Worm (Caenorhabditis elegans) whole organism, dauer: ENCODE results near the gene clec-167.

Experiments
- unc-62 ChIP-seq: sonication (generic microtip); optimal IDR thresholded peaks from 2 replicates; lab custom pipeline; 2017; ENCODE audit warnings: missing biosample characterization, missing genetic modification reagents, missing genetic modification characterization

The clec-167 gene

DNA sequence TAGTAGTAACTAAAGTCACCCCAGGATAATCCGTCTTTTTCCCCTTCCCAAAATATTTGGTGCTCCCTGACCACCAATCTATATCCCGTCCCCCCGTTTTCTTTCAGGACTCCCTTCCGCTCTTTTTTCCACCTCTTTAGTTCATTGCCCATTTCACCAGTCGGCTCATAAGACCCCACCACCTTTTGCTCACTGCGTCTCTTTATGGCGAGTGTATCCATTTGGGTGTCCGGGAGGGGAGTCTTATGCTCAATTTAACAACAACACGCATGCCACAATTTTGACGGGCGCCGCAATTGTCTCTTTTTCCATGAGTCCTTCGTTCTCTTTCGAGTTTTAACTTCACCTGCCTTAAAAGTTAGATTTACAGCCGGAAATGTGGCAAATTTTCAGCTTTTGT, 42.3 kb downstream of the clec-167 start:
- no peak for TF ChIP-seq unc-62 (GFP tag; lab: Kevin White, UChicago)

DNA sequence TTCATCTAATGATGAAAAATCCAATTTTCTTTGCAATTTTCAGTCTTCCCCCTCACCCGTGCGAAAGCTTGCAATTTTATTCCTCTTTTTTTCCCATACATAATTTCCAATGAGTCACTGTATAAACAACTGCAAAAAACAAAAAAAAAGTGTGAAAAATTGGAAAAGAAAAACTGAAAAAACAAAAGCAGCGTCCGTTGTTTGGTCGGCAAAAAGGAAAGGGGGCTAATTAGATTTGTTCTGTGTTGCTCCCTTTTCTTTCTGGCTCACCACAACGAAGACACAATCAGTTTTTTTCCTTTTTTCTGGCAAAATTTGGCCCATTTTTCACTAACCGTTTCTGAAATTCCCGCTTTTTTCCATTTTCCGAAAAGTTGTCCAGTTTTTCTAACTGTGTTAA, 43.2 kb downstream of the clec-167 start:
- TF ChIP-seq unc-62 (GFP tag; lab: Kevin White, UChicago), result no peak

- no peak for TF ChIP-seq unc-62 (GFP tag; lab: Kevin White, UChicago)
Measured at ce11 chrIV:1211902-1212301, 43.6 kb downstream of the clec-167 start.

DNA sequence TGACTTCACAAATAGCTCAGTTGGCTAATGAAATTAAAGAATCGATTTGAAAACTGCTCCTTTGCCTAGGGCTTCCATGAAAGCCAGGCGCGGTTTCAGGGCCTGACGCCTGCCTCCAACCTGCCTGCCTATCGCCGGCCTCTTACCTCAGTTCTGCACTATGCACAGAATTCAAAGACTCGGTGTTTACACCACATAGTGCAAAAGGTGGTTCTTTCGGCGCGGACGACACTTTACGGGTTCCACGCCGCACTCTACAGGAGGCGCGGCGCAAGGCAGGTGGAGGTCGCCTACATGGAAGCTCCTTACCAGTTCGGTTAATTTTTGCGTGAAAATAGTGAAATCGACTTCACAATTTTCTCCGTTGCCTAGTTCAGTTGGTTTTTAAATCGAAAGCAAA, 45.7 kb downstream of the clec-167 start:
- TF ChIP-seq unc-62 (GFP tag; lab: Kevin White, UChicago), result no peak

- TF ChIP-seq unc-62 (GFP tag; lab: Kevin White, UChicago), result no peak
Measured at ce11 chrIV:1209320-1209719, 46.2 kb downstream of the clec-167 start.

DNA sequence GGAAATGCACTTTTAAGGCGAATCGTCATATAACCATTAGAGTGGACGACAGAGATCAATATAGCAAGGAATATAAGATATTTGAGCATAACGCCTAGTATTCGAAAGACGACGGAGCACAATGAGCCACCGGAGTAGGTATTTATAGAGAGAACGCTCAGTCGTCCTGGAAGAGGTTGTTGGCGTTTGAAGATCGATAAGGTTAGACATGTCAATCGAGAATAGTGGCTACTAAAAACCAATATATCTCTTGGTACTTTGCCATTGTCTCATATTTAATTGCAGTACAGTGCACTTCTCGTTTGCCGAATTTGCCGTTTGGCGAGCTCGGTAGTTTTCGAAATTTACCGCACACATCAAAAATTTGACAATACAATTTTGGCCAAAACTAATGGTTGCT, 47.6 kb downstream of the clec-167 start, which contains the start of gene dsl-1:
TSS of gene dsl-1 (minus strand) at position 101 of the 400 bp plus-strand sequence.
- no peak for TF ChIP-seq unc-62 (GFP tag; lab: Kevin White, UChicago)

DNA sequence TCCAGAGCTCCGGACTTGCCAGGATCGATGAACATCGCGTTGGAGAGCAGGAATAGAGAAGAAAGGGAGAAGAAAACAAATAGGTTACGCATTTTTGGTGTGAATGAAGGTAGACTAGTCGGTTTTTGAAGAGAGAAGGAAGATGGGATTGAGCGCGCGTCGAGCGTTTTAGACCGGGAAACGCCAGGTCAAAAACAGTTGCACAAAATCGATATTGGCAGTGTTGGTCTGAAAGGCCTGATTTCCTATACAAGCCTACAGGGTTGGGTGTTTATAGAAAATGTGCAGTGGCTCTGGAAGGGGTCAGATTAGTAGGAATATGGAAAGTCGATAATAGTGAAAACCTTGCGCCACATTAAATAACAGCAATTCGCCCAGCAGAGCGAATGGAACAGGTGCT, 50.7 kb downstream of the clec-167 start, which contains the start of gene dsl-2:
TSS of gene dsl-2 (minus strand) at position 101 of the 400 bp plus-strand sequence.
- TF ChIP-seq unc-62 (GFP tag; lab: Kevin White, UChicago), result no peak
